Fruit fly (Drosophila melanogaster): ENCODE results near the gene Whamy.

dm6 chr3R:9762955-9763931 lies 11.0 kb downstream of the Whamy start, which contains the start of the genes Snap24 and CG8478:
- TF ChIP-seq net (GFP tag; optimal IDR thresholded peaks at IDR 0.05) (no peak), achi (GFP tag; optimal IDR thresholded peaks at IDR 0.05) (no peak), Ets21C (GFP tag; optimal IDR thresholded peaks at IDR 0.05) (no peak), CG8119 (GFP tag; IDR thresholded peaks at IDR 0.05) (no peak), CG6792 (GFP tag; optimal IDR thresholded peaks at IDR 0.05) (no peak), topi (GFP tag; optimal IDR thresholded peaks at IDR 0.05) (peak; percentile 44), CG4318 (GFP tag; optimal IDR thresholded peaks at IDR 0.05) (no peak), Blimp-1 (GFP tag; optimal IDR thresholded peaks at IDR 0.05) (no peak), Eip93F (GFP tag; optimal IDR thresholded peaks at IDR 0.05) (no peak), acj6 (GFP tag; optimal IDR thresholded peaks at IDR 0.05) (no peak), esn (GFP tag; optimal IDR thresholded peaks at IDR 0.05) (no peak), eg (GFP tag; IDR thresholded peaks at IDR 0.05) (no peak)
